Worm (Caenorhabditis elegans): ENCODE measurements around the gene hgrs-1.

- no peak for TF ChIP-seq pqm-1 (tag; optimal IDR thresholded peaks at IDR 0.05)
- no peak for TF ChIP-seq ceh-31 (tag; optimal IDR thresholded peaks at IDR 0.05)
- TF ChIP-seq pha-4 (tag; optimal IDR thresholded peaks at IDR 0.05), result no peak
Observed at ce11 chrIV:8157161-8157560, 48.7 kb downstream of the hgrs-1 start, which contains the start of gene B0218.5.
